Fruit fly (Drosophila melanogaster): ENCODE measurements around the gene Eig71Ee.

DNA sequence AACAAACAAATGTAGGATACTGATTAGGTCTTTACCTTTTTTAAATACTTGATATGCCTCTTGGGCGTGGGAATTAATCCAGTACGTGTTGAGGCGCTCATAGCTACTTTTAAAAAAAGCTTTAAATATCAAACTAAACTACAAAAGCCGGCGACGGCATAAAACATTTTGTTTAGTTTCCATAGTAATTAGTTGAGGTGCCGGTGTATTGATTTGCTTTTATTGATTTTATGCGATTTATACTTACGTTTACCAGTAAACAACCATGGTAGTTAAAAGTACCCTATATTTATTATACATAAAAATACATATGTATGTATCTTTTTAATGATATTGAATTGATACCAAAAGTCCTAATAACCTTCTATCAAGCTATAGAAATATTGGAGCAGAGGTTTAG, 43.1 kb downstream of the Eig71Ee start, which contains the start of gene CG13449:
- TF ChIP-seq Mnt (GFP tag; optimal IDR thresholded peaks at IDR 0.05): no peak
- TF ChIP-seq CG11617 (GFP tag; optimal IDR thresholded peaks at IDR 0.05): no peak
- no peak for TF ChIP-seq CG1620 (GFP tag; optimal IDR thresholded peaks at IDR 0.05)
- TF ChIP-seq toe (GFP tag; optimal IDR thresholded peaks at IDR 0.05): no peak
- no peak for TF ChIP-seq kay (GFP tag; ENCODE audit: borderline replicate concordance)
- TF ChIP-seq CG7045 (GFP tag; optimal IDR thresholded peaks at IDR 0.05): no peak
